Fruit fly (Drosophila melanogaster): ENCODE results near the gene CG2750.

Gene CG2750

dm6 chrX:12128045-12128444 lies 21.0 kb downstream of the CG2750 start (continued):
- TF ChIP-seq CG1024 (GFP tag; IDR thresholded peaks at IDR 0.05) (no peak), sr (GFP tag; IDR thresholded peaks at IDR 0.05) (no peak), CG8290 (GFP tag; optimal IDR thresholded peaks at IDR 0.05) (no peak), CG8290 (tag; optimal IDR thresholded peaks at IDR 0.05) (peak in 1 of 2 experiments; percentile 9), E2f2 (GFP tag; IDR thresholded peaks at IDR 0.05) (no peak), CG13894 (tag; optimal IDR thresholded peaks at IDR 0.05) (peak; percentile 62), Jarid2 (GFP tag; optimal IDR thresholded peaks at IDR 0.05) (peak; percentile 10), CG5245 (GFP tag; optimal IDR thresholded peaks at IDR 0.05) (no peak), Asciz (GFP tag; optimal IDR thresholded peaks at IDR 0.05) (no peak), crol (GFP tag; IDR thresholded peaks at IDR 0.05) (no peak), TFAM (GFP tag; optimal IDR thresholded peaks at IDR 0.05) (no peak), CG18619 (GFP tag; optimal IDR thresholded peaks at IDR 0.05) (no peak), CG9932 (GFP tag; IDR thresholded peaks at IDR 0.05) (no peak), tna (GFP tag; IDR thresholded peaks at IDR 0.05; ENCODE audit: partially characterized antibody) (no peak), CG7372 (GFP tag; IDR thresholded peaks at IDR 0.05) (peak; percentile 65), Nf-YB (GFP tag; optimal IDR thresholded peaks at IDR 0.05) (no peak), Med (GFP tag) (no peak), CG15073 (GFP tag; optimal IDR thresholded peaks at IDR 0.05) (no peak), ewg (GFP tag; optimal IDR thresholded peaks at IDR 0.05) (peak; percentile 8), CG10565 (GFP tag; optimal IDR thresholded peaks at IDR 0.05) (no peak), CG10959 (GFP tag; IDR thresholded peaks at IDR 0.05) (no peak), Abd-B (GFP tag; optimal IDR thresholded peaks at IDR 0.05) (no peak)

Measured in whole organism, embryonic.